Fruit fly (Drosophila melanogaster): ENCODE measurements around the gene Klp67A.

The Klp67A gene

dm6 chr3L:9355555-9355954 is 11.3 kb downstream of the Klp67A start:
- TF ChIP-seq Blimp-1 (GFP tag; optimal IDR thresholded peaks at IDR 0.05): no peak
- no peak for TF ChIP-seq net (GFP tag; optimal IDR thresholded peaks at IDR 0.05)
- TF ChIP-seq CG11762 (GFP tag; optimal IDR thresholded peaks at IDR 0.05; ENCODE audit: insufficient read depth): no peak
- no peak for TF ChIP-seq CG6854 (GFP tag; optimal IDR thresholded peaks at IDR 0.05)
- peak; percentile 39 for TF ChIP-seq vri (GFP tag; optimal IDR thresholded peaks at IDR 0.05)
- no peak for TF ChIP-seq acj6 (GFP tag; optimal IDR thresholded peaks at IDR 0.05)

DNA sequence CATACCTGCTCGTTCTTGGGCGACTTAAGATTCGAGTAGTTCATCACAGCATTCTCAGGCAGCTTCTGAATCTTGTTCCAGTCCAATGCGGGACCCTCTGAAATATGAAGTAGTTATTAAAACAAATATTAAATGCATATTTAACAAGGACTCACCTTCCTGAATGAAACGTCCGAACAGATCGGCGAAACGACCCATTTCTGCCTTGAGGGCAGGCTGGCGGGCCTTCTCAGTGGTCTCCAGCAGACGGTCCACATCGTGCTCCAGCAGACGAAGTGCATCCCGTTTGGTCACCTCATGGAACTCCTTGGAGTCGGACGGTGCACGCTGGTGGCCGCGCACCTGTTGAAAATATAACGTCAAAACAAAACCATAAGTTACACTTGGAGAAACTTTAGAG is 13.1 kb downstream of the Klp67A start, which contains the start of gene CG32040:
Gene CG32040, plus strand, starts transcription at position 301 of the 400 bp plus-strand sequence.
- TF ChIP-seq CG3032 (tag; optimal IDR thresholded peaks at IDR 0.05): no peak
- no peak for TF ChIP-seq Ets21C (GFP tag; optimal IDR thresholded peaks at IDR 0.05)
- TF ChIP-seq CG4318 (GFP tag; optimal IDR thresholded peaks at IDR 0.05): no peak
- no peak for TF ChIP-seq CG8119 (GFP tag; IDR thresholded peaks at IDR 0.05)
- no peak for TF ChIP-seq CG6792 (GFP tag; optimal IDR thresholded peaks at IDR 0.05)
- no peak for TF ChIP-seq net (GFP tag; optimal IDR thresholded peaks at IDR 0.05)
- TF ChIP-seq cyc (GFP tag; optimal IDR thresholded peaks at IDR 0.05): no peak
- no peak for TF ChIP-seq Hr4 (GFP tag; optimal IDR thresholded peaks at IDR 0.05)
- TF ChIP-seq CG10631 (GFP tag; optimal IDR thresholded peaks at IDR 0.05): no peak
- TF ChIP-seq Eip75B (GFP tag; optimal IDR thresholded peaks at IDR 0.05): no peak
- TF ChIP-seq CG10669 (GFP tag; optimal IDR thresholded peaks at IDR 0.05): no peak
- no peak for TF ChIP-seq CG34406 (GFP tag; optimal IDR thresholded peaks at IDR 0.05)
- no peak for TF ChIP-seq pdm3 (GFP tag; optimal IDR thresholded peaks at IDR 0.05)

DNA sequence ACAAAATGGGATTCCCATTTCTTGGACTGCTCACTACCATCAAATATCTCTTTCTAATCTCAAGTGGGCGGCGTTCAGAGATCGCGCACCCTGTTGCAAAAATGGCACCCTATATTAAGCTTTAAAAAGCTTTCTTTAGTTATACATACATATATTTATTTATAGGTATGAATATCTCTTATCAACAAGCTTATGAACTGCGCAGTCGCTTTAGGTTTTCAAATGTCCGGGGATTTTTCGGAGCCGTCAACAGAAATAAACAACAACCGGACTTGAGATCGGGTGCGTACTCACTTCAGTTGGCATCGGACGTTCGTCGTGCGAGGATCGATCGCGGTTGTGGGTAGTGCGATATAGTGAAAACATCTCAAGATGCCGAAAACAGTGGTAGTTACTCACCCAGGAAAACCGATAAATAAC is 17.5 kb downstream of the Klp67A start, which contains the start of gene PGRP-LF:
Gene PGRP-LF, plus strand, starts transcription at position 296 of the 420 bp plus-strand sequence.
- TF ChIP-seq CG34406 (GFP tag; optimal IDR thresholded peaks at IDR 0.05) (peak; percentile 14), fd85E (GFP tag; optimal IDR thresholded peaks at IDR 0.05) (no peak), Blimp-1 (GFP tag; optimal IDR thresholded peaks at IDR 0.05) (no peak), CG15336 (GFP tag; IDR thresholded peaks at IDR 0.05) (no peak), lz (GFP tag; optimal IDR thresholded peaks at IDR 0.05) (no peak), salr (GFP tag; optimal IDR thresholded peaks at IDR 0.05) (no peak), CG9139 (GFP tag; optimal IDR thresholded peaks at IDR 0.05) (no peak), svp (GFP tag) (peak; percentile 79), dac (GFP tag; optimal IDR thresholded peaks at IDR 0.05) (no peak), Hr38 (GFP tag; optimal IDR thresholded peaks at IDR 0.05) (no peak), cyc (GFP tag; optimal IDR thresholded peaks at IDR 0.05) (no peak), Ets21C (GFP tag; optimal IDR thresholded peaks at IDR 0.05) (no peak), dsx (GFP tag; optimal IDR thresholded peaks at IDR 0.05; ENCODE audit: poor library complexity, severe bottlenecking) (no peak), Lpt (GFP tag; optimal IDR thresholded peaks at IDR 0.05) (no peak), vri (GFP tag; optimal IDR thresholded peaks at IDR 0.05) (peak; percentile 32), CG10669 (GFP tag; optimal IDR thresholded peaks at IDR 0.05) (no peak), esn (GFP tag; optimal IDR thresholded peaks at IDR 0.05) (peak; percentile 37), pdm3 (GFP tag; optimal IDR thresholded peaks at IDR 0.05) (no peak), CG1621 (tag; optimal IDR thresholded peaks at IDR 0.05) (peak; percentile 46), CG6792 (GFP tag; optimal IDR thresholded peaks at IDR 0.05) (no peak), achi (GFP tag; optimal IDR thresholded peaks at IDR 0.05) (peak; percentile 28), CG8632 (GFP tag; optimal IDR thresholded peaks at IDR 0.05) (no peak), eg (GFP tag; IDR thresholded peaks at IDR 0.05) (no peak), fd59A (GFP tag; optimal IDR thresholded peaks at IDR 0.05) (no peak), topi (GFP tag; optimal IDR thresholded peaks at IDR 0.05) (peak; percentile 22), CG11294 (GFP tag; IDR thresholded peaks at IDR 0.05) (no peak), Eip78C (GFP tag) (peak; percentile 77), net (GFP tag; optimal IDR thresholded peaks at IDR 0.05) (no peak), acj6 (GFP tag; optimal IDR thresholded peaks at IDR 0.05) (no peak), CG6276 (GFP tag; optimal IDR thresholded peaks at IDR 0.05) (no peak), CG8119 (GFP tag; IDR thresholded peaks at IDR 0.05) (no peak), CG10631 (GFP tag; optimal IDR thresholded peaks at IDR 0.05) (no peak), CG3032 (tag; optimal IDR thresholded peaks at IDR 0.05) (no peak), Eip75B (GFP tag; optimal IDR thresholded peaks at IDR 0.05) (peak; percentile 7), CG6163 (GFP tag; IDR thresholded peaks at IDR 0.05) (no peak), OdsH (GFP tag; optimal IDR thresholded peaks at IDR 0.05) (peak; percentile 38), Hr39 (GFP tag; optimal IDR thresholded peaks at IDR 0.05) (no peak), Eip93F (GFP tag; optimal IDR thresholded peaks at IDR 0.05) (peak; percentile 58), Sox14 (GFP tag; optimal IDR thresholded peaks at IDR 0.05) (no peak), CG6808 (GFP tag; optimal IDR thresholded peaks at IDR 0.05) (no peak), Hr4 (GFP tag; optimal IDR thresholded peaks at IDR 0.05) (peak; percentile 37), CG32006 (GFP tag; optimal IDR thresholded peaks at IDR 0.05) (no peak), CG31627 (GFP tag; optimal IDR thresholded peaks at IDR 0.05) (peak; percentile 9)
